Worm (Caenorhabditis elegans): Measurements from ENCODE around the gene degl-2.
"Not testable (repeated sequence)": the region's sequence is repeated elsewhere in the genome, so short reads cannot be mapped to it uniquely, and the experiment has no call there.

The degl-2 gene

DNA sequence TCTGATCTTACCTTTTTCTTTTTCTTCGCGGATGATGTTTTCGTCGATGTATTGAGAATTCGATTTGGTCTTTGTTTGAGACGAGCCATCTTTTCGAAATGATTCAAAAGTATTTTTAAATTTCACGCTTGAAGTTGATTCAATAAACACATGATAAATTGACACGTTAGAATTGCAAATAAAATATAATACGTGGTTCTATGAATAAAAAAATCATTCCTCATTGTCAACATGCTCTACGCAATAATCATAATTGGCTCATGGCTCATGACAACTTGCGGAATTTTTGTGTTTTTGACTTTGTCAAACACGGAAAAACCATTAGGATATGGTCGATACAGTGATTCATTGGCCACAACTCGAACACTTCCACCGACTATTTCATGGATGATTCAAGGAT is 40.1 kb downstream of the degl-2 start, which contains the start of the genes htas-1 and ZK1251.3:
TSS of gene htas-1 (minus strand) at position 101 of the 400 bp plus-strand sequence.
TSS of gene ZK1251.3 (plus strand) at position 226 of the 400 bp plus-strand sequence.
- TF ChIP-seq sup-37 (GFP tag; optimal IDR thresholded peaks at IDR 0.05) (no peak), efl-1 (optimal IDR thresholded peaks at IDR 0.05) (no peak), efl-1 (GFP tag; optimal IDR thresholded peaks at IDR 0.05 in 1 of 2) (peak in 1 of 2 experiments; percentile 87)

ce11 chrIV:9688715-9689114 is 45.4 kb downstream of the degl-2 start, which contains the start of gene msp-76:
TSS of gene msp-76 (plus strand) at chrIV:9689015.
- TF ChIP-seq aha-1 (tag; optimal IDR thresholded peaks at IDR 0.05); ces-1 (GFP tag; optimal IDR thresholded peaks at IDR 0.05); fos-1 (tag; optimal IDR thresholded peaks at IDR 0.05): not testable (repeated sequence)

DNA sequence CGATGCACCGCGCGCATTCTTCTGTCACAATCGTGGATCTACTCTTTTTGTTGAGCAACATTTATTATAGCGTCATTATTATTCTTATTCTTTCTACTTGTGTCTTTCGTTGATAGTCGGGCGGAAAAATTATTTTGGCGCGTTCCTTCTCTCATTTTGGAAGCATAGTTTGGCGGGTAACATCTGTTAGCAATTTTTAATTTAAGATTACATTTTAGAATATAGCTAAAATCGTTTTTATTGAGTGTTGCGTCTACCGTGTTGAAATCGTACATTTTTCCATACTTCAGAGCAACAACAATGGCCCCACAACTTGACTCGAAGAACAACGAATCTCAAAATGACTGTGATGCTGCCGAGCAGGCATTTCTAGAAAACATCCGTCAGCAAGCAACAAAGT is 47.4 kb downstream of the degl-2 start, which contains the start of gene sdz-36:
TSS of gene sdz-36 (plus strand) at position 301 of the 400 bp plus-strand sequence.
- TF ChIP-seq lin-15B (tag; optimal IDR thresholded peaks at IDR 0.05) (no peak), ceh-63 (GFP tag; optimal IDR thresholded peaks at IDR 0.05) (no peak), nhr-19 (GFP tag; conservative IDR thresholded peaks at IDR 0.05) (no peak), ceh-8 (GFP tag; optimal IDR thresholded peaks at IDR 0.05) (no peak), lsy-2 (tag; optimal IDR thresholded peaks at IDR 0.05) (no peak), dsc-1 (tag; optimal IDR thresholded peaks at IDR 0.05) (no peak), zag-1 (tag; optimal IDR thresholded peaks at IDR 0.05) (no peak), nhr-28 (tag; optimal IDR thresholded peaks at IDR 0.05) (no peak), nhr-11 (tag; optimal IDR thresholded peaks at IDR 0.05) (no peak), aly-2 (tag; optimal IDR thresholded peaks at IDR 0.05) (no peak)

DNA sequence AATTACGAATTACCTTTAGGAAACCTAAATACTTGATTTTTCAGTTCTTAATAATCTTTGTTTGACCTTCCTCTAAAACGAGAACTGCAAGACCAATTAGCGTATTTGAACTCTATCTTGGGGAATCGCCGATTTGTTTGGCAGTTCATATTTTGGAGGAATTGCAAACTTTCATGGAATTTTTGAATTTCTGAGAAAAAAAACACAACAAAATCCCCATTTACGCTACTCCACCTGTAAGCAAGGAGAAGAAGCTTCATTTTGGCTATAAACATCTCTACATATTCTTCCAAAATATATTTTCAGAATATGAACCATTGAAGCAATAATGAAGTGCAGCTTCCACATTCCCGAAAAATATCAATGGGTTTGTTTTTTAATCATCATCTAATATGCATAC is 49.6 kb downstream of the degl-2 start, which contains the start of gene twk-9:
TSS of gene twk-9 (plus strand) at position 301 of the 400 bp plus-strand sequence.
- no peak for TF ChIP-seq nhr-237 (tag; optimal IDR thresholded peaks at IDR 0.05)
- TF ChIP-seq mep-1 (tag; optimal IDR thresholded peaks at IDR 0.05): no peak
- no peak for TF ChIP-seq nhr-11 (tag; optimal IDR thresholded peaks at IDR 0.05)
- TF ChIP-seq nhr-90 (tag; optimal IDR thresholded peaks at IDR 0.05; ENCODE audit: poor library complexity): no peak
- TF ChIP-seq unc-30 (tag; optimal IDR thresholded peaks at IDR 0.05): no peak
- no peak for TF ChIP-seq nhr-84 (tag; optimal IDR thresholded peaks at IDR 0.05)
- no peak for TF ChIP-seq lir-3 (tag; optimal IDR thresholded peaks at IDR 0.05; ENCODE audit: poor library complexity)
- TF ChIP-seq unc-62 (GFP tag; optimal IDR thresholded peaks at IDR 0.05): no peak
- TF ChIP-seq zip-4 (GFP tag; optimal IDR thresholded peaks at IDR 0.05): no peak
- no peak for TF ChIP-seq C34B4.2 (tag; optimal IDR thresholded peaks at IDR 0.05)
- no peak for TF ChIP-seq rnt-1 (tag; optimal IDR thresholded peaks at IDR 0.05)
- no peak for TF ChIP-seq ztf-4 (tag; optimal IDR thresholded peaks at IDR 0.05)
- TF ChIP-seq nhr-77 (tag; optimal IDR thresholded peaks at IDR 0.05): no peak
- no peak for TF ChIP-seq ceh-63 (GFP tag; optimal IDR thresholded peaks at IDR 0.05)
- TF ChIP-seq lin-35 (GFP tag; optimal IDR thresholded peaks at IDR 0.05): no peak
- TF ChIP-seq elt-3 (tag; optimal IDR thresholded peaks at IDR 0.05): no peak
- TF ChIP-seq dsc-1 (tag; optimal IDR thresholded peaks at IDR 0.05): no peak
- no peak for TF ChIP-seq pag-3 (tag; optimal IDR thresholded peaks at IDR 0.05; ENCODE audit: borderline replicate concordance, insufficient read depth)
- no peak for TF ChIP-seq ama-1 (optimal IDR thresholded peaks at IDR 0.05)
- no peak for TF ChIP-seq fos-1 (tag; optimal IDR thresholded peaks at IDR 0.05)
